Worm (Caenorhabditis elegans): ENCODE measurements around the gene srh-76.

srh-76 gene

DNA sequence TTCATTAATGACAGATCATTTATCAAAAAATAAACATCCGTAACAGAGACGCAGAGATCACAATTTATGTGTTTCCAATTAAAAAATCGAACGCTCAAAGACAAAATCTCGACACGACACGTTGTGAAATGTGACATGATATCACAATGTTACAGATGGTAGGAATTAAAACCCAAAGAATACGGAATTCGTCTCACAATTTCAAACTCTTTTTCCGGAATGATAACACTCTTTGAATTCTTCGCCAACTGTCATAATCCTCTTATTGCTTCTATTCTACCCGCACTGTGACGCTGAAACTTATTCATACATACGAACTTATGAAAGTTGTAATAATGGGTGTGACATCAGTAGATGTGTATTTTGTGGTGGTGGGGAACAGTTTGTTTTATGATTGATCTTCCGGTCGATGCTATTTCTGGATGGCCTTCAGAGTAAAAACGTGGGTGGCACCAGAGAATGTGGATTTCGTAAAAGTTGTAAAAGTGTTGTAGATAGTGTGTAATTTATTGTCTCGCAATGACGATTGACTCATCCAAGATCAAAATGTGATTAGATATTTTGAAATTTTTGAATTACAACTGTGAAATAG, 17.1 kb upstream of the srh-76 start:
- TF ChIP-seq fkh-10 (GFP tag; optimal IDR thresholded peaks at IDR 0.05) (no peak), lin-35 (GFP tag; optimal IDR thresholded peaks at IDR 0.05) (peak in 1 of 2 experiments; percentile 3), lin-13 (GFP tag; optimal IDR thresholded peaks at IDR 0.05) (no peak), elt-2 (tag; optimal IDR thresholded peaks at IDR 0.05) (peak; percentile 64), lir-3 (tag; optimal IDR thresholded peaks at IDR 0.05; ENCODE audit: poor library complexity) (no peak), xbp-1 (tag; optimal IDR thresholded peaks at IDR 0.05) (no peak)

DNA sequence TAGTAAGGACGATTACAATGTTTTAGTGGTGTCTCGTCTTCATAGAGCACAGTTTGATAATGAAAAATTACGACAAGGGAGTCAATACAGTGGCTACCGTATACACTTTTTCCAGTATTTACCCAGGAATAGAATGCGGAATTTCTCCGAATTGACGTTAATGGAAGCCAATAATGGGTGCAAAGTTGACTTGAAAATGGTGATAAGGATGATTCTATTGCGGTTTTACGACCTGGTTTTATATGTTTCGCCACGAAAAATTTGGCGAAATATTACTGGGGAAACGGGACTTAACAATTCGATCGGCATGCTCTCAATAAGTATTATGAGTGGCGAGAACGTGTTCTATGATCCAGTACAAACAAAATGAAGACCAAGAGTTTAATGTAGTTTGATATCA, 13.7 kb upstream of the srh-76 start:
- TF ChIP-seq unc-62 (GFP tag; optimal IDR thresholded peaks at IDR 0.05) (no peak), nhr-28 (tag; optimal IDR thresholded peaks at IDR 0.05) (no peak), elt-2 (tag; optimal IDR thresholded peaks at IDR 0.05) (peak; percentile 56), mep-1 (tag; optimal IDR thresholded peaks at IDR 0.05) (no peak), fkh-10 (GFP tag; optimal IDR thresholded peaks at IDR 0.05) (no peak), nhr-12 (tag; optimal IDR thresholded peaks at IDR 0.05) (no peak), nhr-77 (tag; optimal IDR thresholded peaks at IDR 0.05) (no peak), ztf-4 (tag; optimal IDR thresholded peaks at IDR 0.05) (no peak), unc-130 (tag; optimal IDR thresholded peaks at IDR 0.05) (no peak), hpl-2 (GFP tag; optimal IDR thresholded peaks at IDR 0.05) (no peak), mab-9 (GFP tag; IDR thresholded peaks at IDR 0.05) (no peak), sptf-1 (tag; optimal IDR thresholded peaks at IDR 0.05) (no peak), snpc-4 (tag; optimal IDR thresholded peaks at IDR 0.05) (no peak), fos-1 (tag; optimal IDR thresholded peaks at IDR 0.05) (no peak), lsy-2 (tag; optimal IDR thresholded peaks at IDR 0.05) (no peak), pqm-1 (tag; optimal IDR thresholded peaks at IDR 0.05) (peak; percentile 22)

DNA sequence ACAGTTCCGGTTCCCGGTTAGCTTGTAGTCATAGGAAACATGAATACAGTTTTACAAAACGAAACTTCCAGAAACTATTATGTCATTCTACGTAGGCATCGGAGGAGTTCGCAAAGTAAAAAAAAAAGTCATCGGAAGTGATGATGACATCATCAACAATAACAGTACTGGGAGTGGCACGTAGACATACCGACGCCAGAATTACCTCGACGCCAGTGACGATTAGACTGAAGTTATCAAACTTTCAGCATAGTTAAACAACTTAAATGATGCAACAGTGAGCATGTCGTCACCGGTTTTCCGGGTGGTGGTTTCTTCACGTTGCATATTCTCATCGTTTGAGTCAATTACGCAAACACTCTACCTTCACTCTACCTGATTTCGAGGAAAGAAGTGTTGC, 13.2 kb upstream of the srh-76 start:
- no peak for TF ChIP-seq mep-1 (tag; optimal IDR thresholded peaks at IDR 0.05)
- no peak for TF ChIP-seq nhr-71 (tag; optimal IDR thresholded peaks at IDR 0.05)
- TF ChIP-seq unc-130 (tag; optimal IDR thresholded peaks at IDR 0.05) = no peak
- TF ChIP-seq lin-35 (GFP tag; optimal IDR thresholded peaks at IDR 0.05) = no peak
- TF ChIP-seq nhr-90 (tag; optimal IDR thresholded peaks at IDR 0.05; ENCODE audit: poor library complexity) = no peak
- no peak for TF ChIP-seq lir-3 (tag; optimal IDR thresholded peaks at IDR 0.05; ENCODE audit: poor library complexity)
- no peak for TF ChIP-seq F16B12.6 (tag; optimal IDR thresholded peaks at IDR 0.05)
- no peak for TF ChIP-seq pag-3 (tag; optimal IDR thresholded peaks at IDR 0.05; ENCODE audit: borderline replicate concordance, insufficient read depth)
- no peak for TF ChIP-seq C04F5.9 (tag; optimal IDR thresholded peaks at IDR 0.05)
- TF ChIP-seq fkh-8 (tag; optimal IDR thresholded peaks at IDR 0.05) = no peak
- no peak for TF ChIP-seq fos-1 (tag; optimal IDR thresholded peaks at IDR 0.05)
- TF ChIP-seq alr-1 (tag; optimal IDR thresholded peaks at IDR 0.05; ENCODE audit: borderline replicate concordance) = no peak
- no peak for TF ChIP-seq ceh-88 (GFP tag; IDR thresholded peaks at IDR 0.05)
- TF ChIP-seq skn-1 (tag; optimal IDR thresholded peaks at IDR 0.05) = no peak
- TF ChIP-seq egl-13 (tag; optimal IDR thresholded peaks at IDR 0.05) = no peak
- no peak for TF ChIP-seq nhr-20 (tag; optimal IDR thresholded peaks at IDR 0.05)
- no peak for TF ChIP-seq aly-2 (tag; optimal IDR thresholded peaks at IDR 0.05)
- no peak for TF ChIP-seq blmp-1 (tag; optimal IDR thresholded peaks at IDR 0.05)

DNA sequence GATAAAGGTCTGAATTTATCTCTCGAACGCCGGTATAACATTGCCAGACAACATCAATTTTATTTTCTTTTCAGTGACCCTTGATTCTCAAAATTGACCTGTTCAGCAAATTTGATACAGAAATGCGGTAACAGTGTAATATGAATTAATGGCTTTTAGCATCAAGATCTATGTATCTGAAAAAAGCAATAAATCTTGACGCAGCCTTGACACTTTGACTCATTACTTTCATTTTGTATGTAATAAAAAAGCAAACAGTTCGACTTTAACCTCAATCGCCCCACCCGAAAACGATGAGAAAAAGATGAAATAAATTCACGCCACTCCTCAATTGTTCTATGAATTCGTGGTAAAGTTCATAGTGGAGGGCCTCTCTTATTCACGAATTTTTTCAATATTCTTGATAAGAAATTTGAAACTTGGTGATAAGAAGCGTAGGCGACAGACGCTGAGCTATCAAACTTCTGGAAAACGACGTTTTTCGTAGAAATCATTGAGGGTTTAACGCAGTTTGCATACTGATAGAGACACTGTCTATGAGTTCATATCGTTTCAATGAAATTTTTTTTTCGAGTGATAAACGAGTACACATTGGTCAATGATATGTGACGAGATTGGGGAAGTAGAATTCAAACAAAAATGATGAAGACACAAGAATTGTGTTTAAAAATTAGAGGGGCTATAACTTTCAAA, 12.0 kb upstream of the srh-76 start:
- TF ChIP-seq nhr-20 (tag; optimal IDR thresholded peaks at IDR 0.05) (peak; percentile 2), tlp-1 (tag; optimal IDR thresholded peaks at IDR 0.05) (peak; percentile 85), elt-2 (tag; optimal IDR thresholded peaks at IDR 0.05) (peak; percentile 96), pqm-1 (tag; optimal IDR thresholded peaks at IDR 0.05) (peak; percentile 99), nhr-85 (tag) (peak; percentile 72), jun-1 (tag; optimal IDR thresholded peaks at IDR 0.05) (peak; percentile 21), hlh-17 (GFP tag; optimal IDR thresholded peaks at IDR 0.05; ENCODE audit: borderline replicate concordance) (no peak), ces-1 (GFP tag; optimal IDR thresholded peaks at IDR 0.05) (no peak), lin-14 (GFP tag; optimal IDR thresholded peaks at IDR 0.05) (peak; percentile 5), nhr-71 (tag; optimal IDR thresholded peaks at IDR 0.05) (peak; percentile 23)

All from whole organism, L1 larva.